ENCODE assay signal across 2 fruit fly cellular contexts in the genomic region with DNA sequence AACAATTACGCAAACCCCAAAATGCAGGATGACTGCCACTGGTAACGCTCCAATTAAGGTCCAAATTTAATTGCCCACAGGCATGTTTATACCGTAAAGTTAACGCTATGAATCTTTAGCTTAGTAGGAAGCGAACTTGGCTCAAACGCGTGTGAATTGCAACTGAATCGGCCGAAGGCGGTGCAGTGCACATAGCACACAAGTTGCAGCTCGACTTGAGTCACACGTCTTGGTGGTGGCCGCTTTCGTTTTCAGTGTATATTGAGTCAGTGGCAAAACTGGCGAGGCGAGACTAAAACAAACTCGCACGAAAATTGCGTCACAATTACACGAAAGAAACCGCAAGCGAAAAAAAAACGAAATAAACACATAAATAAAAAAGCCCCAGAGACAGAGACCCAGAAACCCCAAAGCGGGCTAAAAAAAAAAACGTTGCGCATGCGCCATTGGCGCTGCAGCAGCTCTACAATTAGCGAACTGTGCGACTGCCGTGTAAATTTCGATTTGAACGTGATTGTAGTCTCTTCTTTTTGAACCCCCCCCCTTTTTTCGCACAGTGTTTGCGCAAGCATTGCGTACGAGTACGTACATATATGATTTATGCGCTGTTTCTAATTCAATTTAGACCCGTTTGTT.
A peak's percentile ranks its signal among the peaks of the same experiment; 100 is the strongest.
TF ChIP-seq lines count a peak whose summit lies in the region.

No protein-coding gene starts in this region.

TF ChIP-seq in whole organism, embryonic, 481 proteins besides CTCF, POLR2A, EP300 and RAD21 (continued from another document):
- TF ChIP-seq CG3163 (GFP tag; optimal IDR thresholded peaks at IDR 0.05; lab: Kevin White, UChicago) (no peak), CG6689 (GFP tag; IDR thresholded peaks at IDR 0.05; lab: Robert Waterston, UW) (0 out of 2 replicates have a peak, but pooled peaks have one; percentile 20), Lhr (GFP tag; optimal IDR thresholded peaks at IDR 0.05; lab: Kevin White, UChicago) (no peak), CG9932 (GFP tag; IDR thresholded peaks at IDR 0.05; lab: Robert Waterston, UW) (peak; percentile 47), H15 (GFP tag; IDR thresholded peaks at IDR 0.05; lab: Robert Waterston, UW) (0 out of 3 replicates have a peak, but pooled peaks have one; percentile 7), ase (GFP tag; IDR thresholded peaks at IDR 0.05; lab: Robert Waterston, UW) (no peak), pan (optimal IDR thresholded peaks at IDR 0.05; lab: Kevin White, UChicago) (no peak), pan (GFP tag; optimal IDR thresholded peaks at IDR 0.05 in 1 of 2, IDR thresholded peaks at IDR 0.05 in 1 of 2) (peak in 1 of 2 experiments; percentile 5), D19B (GFP tag; optimal IDR thresholded peaks at IDR 0.05; lab: Kevin White, UChicago) (no peak), Ptx1 (GFP tag; IDR thresholded peaks at IDR 0.05; lab: Robert Waterston, UW) (0 out of 2 replicates have a peak, but pooled peaks have one; percentile 6), gsb (GFP tag; IDR thresholded peaks at IDR 0.05; lab: Robert Waterston, UW) (peak; percentile 25; the same call in 1 of the 2 replicates), CG2199 (GFP tag; IDR thresholded peaks at IDR 0.05; lab: Robert Waterston, UW) (no peak), CG14014 (GFP tag; IDR thresholded peaks at IDR 0.05; lab: Robert Waterston, UW) (peak; percentile 41; the same call in 1 of the 2 replicates), rib (GFP tag; IDR thresholded peaks at IDR 0.05; lab: Robert Waterston, UW) (no peak), Med (GFP tag; lab: Kevin White, UChicago) (peak; percentile 41), CG6272 (GFP tag; IDR thresholded peaks at IDR 0.05; lab: Robert Waterston, UW) (no peak), slbo (GFP tag; IDR thresholded peaks at IDR 0.05; lab: Robert Waterston, UW) (peak; percentile 61), B-H1 (GFP tag; IDR thresholded peaks at IDR 0.05; lab: Robert Waterston, UW) (no peak), row (GFP tag; IDR thresholded peaks at IDR 0.05; lab: Robert Waterston, UW) (peak; percentile 40; the same call in 2 of the 3 replicates), hbn (GFP tag; IDR thresholded peaks at IDR 0.05; lab: Robert Waterston, UW; ENCODE audit: partially characterized antibody) (no peak), lov (optimal IDR thresholded peaks at IDR 0.05; lab: Kevin White, UChicago) (no peak), lov (GFP tag; IDR thresholded peaks at IDR 0.05; lab: Robert Waterston, UW) (no peak), GATAe (GFP tag; conservative IDR thresholded peaks at IDR 0.05; lab: Robert Waterston, UW) (no peak), CG17912 (GFP tag; optimal IDR thresholded peaks at IDR 0.05; lab: Kevin White, UChicago) (no peak), tna (GFP tag; IDR thresholded peaks at IDR 0.05; lab: Robert Waterston, UW; ENCODE audit: partially characterized antibody) (no peak), Drgx (GFP tag; IDR thresholded peaks at IDR 0.05; lab: Robert Waterston, UW) (peak; percentile 68), Dbx (GFP tag; IDR thresholded peaks at IDR 0.05; lab: Robert Waterston, UW) (peak; percentile 52; the same call in 1 of the 3 replicates), ro (GFP tag; IDR thresholded peaks at IDR 0.05; lab: Robert Waterston, UW) (no peak), crp (GFP tag; optimal IDR thresholded peaks at IDR 0.05; lab: Kevin White, UChicago) (no peak), Ets65A (GFP tag; lab: Kevin White, UChicago) (peak; percentile 61), h (optimal IDR thresholded peaks at IDR 0.05; lab: Kevin White, UChicago) (no peak), Rfx (GFP tag; IDR thresholded peaks at IDR 0.05; lab: Robert Waterston, UW) (peak; percentile 48; the same call in 1 of the 2 replicates), nerfin-1 (tag; optimal IDR thresholded peaks at IDR 0.05; lab: Kevin White, UChicago) (no peak), CG4730 (GFP tag; IDR thresholded peaks at IDR 0.05; lab: Robert Waterston, UW) (peak; percentile 33; the same call in 1 of the 2 replicates), Atf6 (GFP tag; IDR thresholded peaks at IDR 0.05; lab: Robert Waterston, UW) (peak; percentile 47; the same call in 1 of the 2 replicates), seq (GFP tag; IDR thresholded peaks at IDR 0.05; lab: Robert Waterston, UW) (no peak)

TF ChIP-seq in whole organism, prepupa, 60 proteins besides CTCF, POLR2A, EP300 and RAD21 (continued from another document):
- TF ChIP-seq net (GFP tag; optimal IDR thresholded peaks at IDR 0.05; lab: Kevin White, UChicago) (no peak), CG11762 (GFP tag; optimal IDR thresholded peaks at IDR 0.05; lab: Kevin White, UChicago; ENCODE audit: insufficient read depth) (no peak), svp (GFP tag; lab: Kevin White, UChicago) (no peak), cyc (GFP tag; optimal IDR thresholded peaks at IDR 0.05; lab: Kevin White, UChicago) (no peak), CG8319 (GFP tag; optimal IDR thresholded peaks at IDR 0.05; lab: Kevin White, UChicago) (no peak), CG16779 (tag; optimal IDR thresholded peaks at IDR 0.05; lab: Kevin White, UChicago) (no peak), Gug (GFP tag; IDR thresholded peaks at IDR 0.05; lab: Robert Waterston, UW) (peak; percentile 49; the same call in 1 of the 2 replicates), CG1621 (tag; optimal IDR thresholded peaks at IDR 0.05; lab: Kevin White, UChicago) (no peak), lz (GFP tag; optimal IDR thresholded peaks at IDR 0.05; lab: Kevin White, UChicago) (no peak), fd59A (GFP tag; optimal IDR thresholded peaks at IDR 0.05; lab: Kevin White, UChicago) (no peak), CG32006 (GFP tag; optimal IDR thresholded peaks at IDR 0.05; lab: Kevin White, UChicago) (peak; percentile 57), eg (GFP tag; IDR thresholded peaks at IDR 0.05; lab: Robert Waterston, UW) (peak; percentile 79), dac (GFP tag; optimal IDR thresholded peaks at IDR 0.05; lab: Kevin White, UChicago) (no peak), Hr39 (GFP tag; optimal IDR thresholded peaks at IDR 0.05; lab: Kevin White, UChicago) (no peak), pdm3 (GFP tag; optimal IDR thresholded peaks at IDR 0.05; lab: Kevin White, UChicago) (no peak), Hr4 (GFP tag; optimal IDR thresholded peaks at IDR 0.05; lab: Kevin White, UChicago) (peak; percentile 40), CG6854 (GFP tag; optimal IDR thresholded peaks at IDR 0.05; lab: Kevin White, UChicago) (no peak), CG4318 (GFP tag; optimal IDR thresholded peaks at IDR 0.05; lab: Kevin White, UChicago) (no peak), CG15336 (GFP tag; IDR thresholded peaks at IDR 0.05; lab: Robert Waterston, UW) (no peak; the same call in 1 of the 2 replicates), Sox102F (GFP tag; optimal IDR thresholded peaks at IDR 0.05; lab: Kevin White, UChicago) (no peak), vri (GFP tag; optimal IDR thresholded peaks at IDR 0.05; lab: Kevin White, UChicago) (no peak), CG6163 (GFP tag; IDR thresholded peaks at IDR 0.05; lab: Robert Waterston, UW) (peak; percentile 78), CG8632 (GFP tag; optimal IDR thresholded peaks at IDR 0.05; lab: Kevin White, UChicago) (no peak), spab (GFP tag; optimal IDR thresholded peaks at IDR 0.05; lab: Kevin White, UChicago) (no peak), Smox (GFP tag; optimal IDR thresholded peaks at IDR 0.05; lab: Kevin White, UChicago) (no peak), CG3032 (tag; optimal IDR thresholded peaks at IDR 0.05; lab: Kevin White, UChicago) (no peak), CG7368 (GFP tag; optimal IDR thresholded peaks at IDR 0.05; lab: Kevin White, UChicago) (no peak), CG34406 (GFP tag; optimal IDR thresholded peaks at IDR 0.05; lab: Kevin White, UChicago) (no peak), Ets21C (GFP tag; optimal IDR thresholded peaks at IDR 0.05; lab: Kevin White, UChicago) (no peak)
